Fruit fly (Drosophila melanogaster) whole organism, embryonic: ENCODE measurements around the gene spirit.

Experiments
- CG10274 ChIP-seq: fragments of 200-800 bp; sonication (Bioruptor generic); optimal IDR thresholded peaks from 3 replicates; lab custom pipeline; 2017; ENCODE audit warnings: missing biosample characterization, mild to moderate bottlenecking, missing genetic modification characterization
- CG10366 ChIP-seq: fragments of 200-800 bp; sonication (Bioruptor generic); IDR thresholded peaks from 2 replicates; pipeline ENCODE4 v1.3.6; 2022; ENCODE audit warnings: missing biosample characterization, missing genetic modification characterization
- CG11695 ChIP-seq: fragments of 200-800 bp; sonication (Bioruptor generic); IDR thresholded peaks from 3 replicates; pipeline ENCODE4 v1.3.6; 2022; ENCODE audit warnings: missing biosample characterization, missing genetic modification characterization
- CG13287 ChIP-seq: fragments of 200-800 bp; sonication (Bioruptor generic); IDR thresholded peaks from 2 replicates; pipeline ENCODE4 v1.3.6; 2022; ENCODE audit warnings: missing biosample characterization, missing genetic modification characterization; ENCODE audit not compliant: partially characterized antibody
- CG14014 ChIP-seq: fragments of 200-800 bp; sonication (Bioruptor generic); IDR thresholded peaks from 2 replicates; pipeline ENCODE4 v1.3.6; 2022; ENCODE audit warnings: missing biosample characterization, missing genetic modification characterization
- CG15269 ChIP-seq: fragments of 200-800 bp; sonication (Bioruptor generic); optimal IDR thresholded peaks from 2 replicates; lab custom pipeline; 2018; ENCODE audit warnings: missing biosample characterization, mild to moderate bottlenecking, missing genetic modification characterization, moderate library complexity
- CG1603 ChIP-seq: fragments of 200-800 bp; sonication (Bioruptor generic); optimal IDR thresholded peaks from 2 replicates; lab custom pipeline; 2019; ENCODE audit warnings: missing biosample characterization, mild to moderate bottlenecking, missing genetic modification characterization, moderate library complexity
- CG16779 ChIP-seq: fragments of 200-800 bp; sonication (Bioruptor generic); IDR thresholded peaks from 2 replicates; pipeline ENCODE4 v1.3.6; 2022; ENCODE audit warnings: missing biosample characterization, missing genetic modification characterization
- CG18011 ChIP-seq: fragments of 200-800 bp; sonication (Bioruptor generic); optimal IDR thresholded peaks from 2 replicates; lab custom pipeline; 2017; ENCODE audit warnings: missing biosample characterization, missing genetic modification characterization, mild to moderate bottlenecking, moderate library complexity, missing genotype
- CG18262 ChIP-seq: fragments of 200-800 bp; optimal IDR thresholded peaks from 3 replicates; lab custom pipeline; 2019; ENCODE audit warnings: missing biosample characterization, mild to moderate bottlenecking, missing genetic modification characterization, moderate library complexity
- CG18476 ChIP-seq: fragments of 200-800 bp; sonication (Bioruptor generic); optimal IDR thresholded peaks from 2 replicates; lab custom pipeline; 2016; ENCODE audit warnings: missing biosample characterization, mild to moderate bottlenecking, missing genetic modification characterization
- CG33213 ChIP-seq: fragments of 200-800 bp; sonication (Bioruptor generic); optimal IDR thresholded peaks from 3 replicates; lab custom pipeline; 2016; ENCODE audit warnings: missing biosample characterization, missing genetic modification characterization
- CG5180 ChIP-seq: fragments of 200-800 bp; sonication (Bioruptor generic); optimal IDR thresholded peaks from 3 replicates; lab custom pipeline; 2017; ENCODE audit warnings: missing biosample characterization, missing genetic modification characterization, mild to moderate bottlenecking, moderate library complexity, missing genetic modification reagents
- CG6175 ChIP-seq: fragments of 200-800 bp; sonication (Bioruptor generic); IDR thresholded peaks from 3 replicates; pipeline ENCODE4 v1.3.6; 2022; ENCODE audit warnings: missing biosample characterization, missing genetic modification characterization
- CG6689 ChIP-seq: fragments of 200-800 bp; sonication (Bioruptor generic); IDR thresholded peaks from 2 replicates; pipeline ENCODE4 v1.3.6; 2022; ENCODE audit warnings: missing biosample characterization, missing genetic modification characterization
- CG7372 ChIP-seq: fragments of 200-800 bp; sonication (Bioruptor generic); IDR thresholded peaks from 2 replicates; pipeline ENCODE4 v1.3.6; 2022; ENCODE audit warnings: missing biosample characterization, missing genetic modification characterization
- CG7745 ChIP-seq: fragments of 200-800 bp; sonication (Bioruptor generic); optimal IDR thresholded peaks from 2 replicates; lab custom pipeline; 2018; ENCODE audit warnings: missing biosample characterization, mild to moderate bottlenecking, missing genetic modification characterization, moderate library complexity
- CG8290 ChIP-seq, 3 experiments: fragments of 200-800 bp; sonication (Bioruptor generic); optimal IDR thresholded peaks; 2 replicates each; lab custom pipeline; 2016 to 2019; ENCODE audit warnings: missing biosample characterization in 3 of 3, missing genetic modification characterization in 3 of 3, mild to moderate bottlenecking in 2 of 3, moderate library complexity in 1 of 3
- CTCF ChIP-seq: fragments of 200-800 bp; sonication (Bioruptor generic); optimal IDR thresholded peaks from 2 replicates; lab custom pipeline; 2017; ENCODE audit warnings: missing biosample characterization, mild to moderate bottlenecking, missing genetic modification characterization, moderate library complexity
- Dek ChIP-seq: fragments of 200-800 bp; sonication (Bioruptor generic); optimal IDR thresholded peaks from 3 replicates; lab custom pipeline; 2019; ENCODE audit warnings: missing biosample characterization, mild to moderate bottlenecking, missing genetic modification characterization, moderate library complexity
- Hand ChIP-seq: fragments of 200-800 bp; sonication (Bioruptor generic); optimal IDR thresholded peaks from 2 replicates; lab custom pipeline; 2017; ENCODE audit warnings: mild to moderate bottlenecking, missing biosample characterization, missing genetic modification reagents, missing genetic modification characterization
- PHDP ChIP-seq: fragments of 200-800 bp; sonication (Bioruptor generic); optimal IDR thresholded peaks from 3 replicates; lab custom pipeline; 2018; ENCODE audit warnings: missing biosample characterization, mild to moderate bottlenecking, missing genetic modification characterization, moderate library complexity
- Sry-β ChIP-seq: fragments of 200-800 bp; sonication (Bioruptor generic); optimal IDR thresholded peaks from 2 replicates; lab custom pipeline; 2018; ENCODE audit warnings: missing biosample characterization, mild to moderate bottlenecking, missing genetic modification characterization, moderate library complexity
- Tbp ChIP-seq: fragments of >200 bp; optimal IDR thresholded peaks from 2 replicates; lab custom pipeline; 2018; ENCODE audit warnings: missing biosample characterization, missing genetic modification characterization
- Xbp1 ChIP-seq: fragments of 200-800 bp; sonication (Bioruptor generic); optimal IDR thresholded peaks from 3 replicates; lab custom pipeline; 2016; ENCODE audit warnings: missing biosample characterization, mild to moderate bottlenecking, missing genetic modification characterization
- ara ChIP-seq: fragments of 200-800 bp; sonication (Bioruptor generic); IDR thresholded peaks from 2 replicates; pipeline ENCODE4 v1.3.6; 2022; ENCODE audit warnings: missing biosample characterization, missing genetic modification characterization
- ato ChIP-seq: fragments of 200-800 bp; sonication (Bioruptor generic); IDR thresholded peaks from 2 replicates; pipeline ENCODE4 v1.3.6; 2022; ENCODE audit warnings: missing biosample characterization, missing genetic modification characterization; ENCODE audit not compliant: partially characterized antibody
- bcd ChIP-seq: fragments of 200-800 bp; sonication (Bioruptor generic); optimal IDR thresholded peaks from 2 replicates; lab custom pipeline; 2017; ENCODE audit warnings: missing biosample characterization, mild to moderate bottlenecking, missing genetic modification characterization
- br ChIP-seq: fragments of >200 bp; optimal IDR thresholded peaks from 2 replicates; lab custom pipeline; 2017
- cas ChIP-seq: fragments of 200-800 bp; sonication (Bioruptor generic); IDR thresholded peaks from 2 replicates; pipeline ENCODE4 v1.3.6; 2022; ENCODE audit warnings: missing biosample characterization, missing genetic modification characterization
- crp ChIP-seq, 2 experiments: fragments of 200-800 bp; sonication (Bioruptor generic); optimal IDR thresholded peaks; 2 replicates in 1 of 2; 3 replicates in 1 of 2; lab custom pipeline; 2017; ENCODE audit warnings: missing biosample characterization in 2 of 2, missing genetic modification characterization in 2 of 2, mild to moderate bottlenecking in 1 of 2, moderate library complexity in 1 of 2
- cwo ChIP-seq: fragments of 200-800 bp; sonication (Bioruptor generic); optimal IDR thresholded peaks from 3 replicates; lab custom pipeline; 2017; ENCODE audit warnings: missing biosample characterization, missing genetic modification characterization, mild to moderate bottlenecking, moderate library complexity, missing genetic modification reagents
- dpn ChIP-seq, 2 experiments: fragments of 200-800 bp; sonication (Bioruptor generic); optimal IDR thresholded peaks; 3 replicates each; lab custom pipeline; 2016; ENCODE audit warnings: missing biosample characterization in 2 of 2, missing genetic modification characterization in 2 of 2
- dysf ChIP-seq: fragments of 200-800 bp; sonication (Bioruptor generic); IDR thresholded peaks from 3 replicates; pipeline ENCODE4 v1.3.6; 2022; ENCODE audit warnings: missing biosample characterization, missing genetic modification characterization
- esg ChIP-seq: fragments of 200-800 bp; sonication (Bioruptor generic); conservative IDR thresholded peaks from 2 replicates; pipeline ENCODE4 v1.3.6; 2022; ENCODE audit warnings: missing biosample characterization, missing genetic modification characterization
- gt ChIP-seq: fragments of 200-800 bp; sonication (Bioruptor generic); IDR thresholded peaks from 2 replicates; pipeline ENCODE4 v1.3.6; 2022; ENCODE audit warnings: missing biosample characterization, missing genetic modification characterization
- kah ChIP-seq: fragments of 200-800 bp; sonication (Bioruptor generic); optimal IDR thresholded peaks from 2 replicates; lab custom pipeline; 2018; ENCODE audit warnings: missing biosample characterization, mild to moderate bottlenecking, missing genetic modification characterization
- lab ChIP-seq: fragments of 200-800 bp; sonication (Bioruptor generic); optimal IDR thresholded peaks from 3 replicates; lab custom pipeline; 2017; ENCODE audit warnings: missing biosample characterization, missing genetic modification characterization, mild to moderate bottlenecking, moderate library complexity, missing genetic modification reagents
- lbe ChIP-seq: fragments of 200-800 bp; sonication (Bioruptor generic); optimal IDR thresholded peaks from 2 replicates; lab custom pipeline; 2016; ENCODE audit warnings: missing biosample characterization, mild to moderate bottlenecking, missing genetic modification characterization
- lilli ChIP-seq: fragments of 200-800 bp; sonication (Bioruptor generic); optimal IDR thresholded peaks from 3 replicates; lab custom pipeline; 2016; ENCODE audit warnings: missing biosample characterization, missing genetic modification characterization
- peb ChIP-seq: fragments of 200-800 bp; sonication (Bioruptor generic); IDR thresholded peaks from 2 replicates; pipeline ENCODE4 v1.3.6; 2022; ENCODE audit warnings: missing biosample characterization, missing genetic modification characterization
- pfk ChIP-seq: fragments of 200-800 bp; sonication (Bioruptor generic); optimal IDR thresholded peaks from 2 replicates; lab custom pipeline; 2018; ENCODE audit warnings: missing biosample characterization, mild to moderate bottlenecking, missing genetic modification characterization, moderate library complexity
- repo ChIP-seq: fragments of 200-800 bp; sonication (Bioruptor generic); optimal IDR thresholded peaks from 2 replicates; lab custom pipeline; 2016; ENCODE audit warnings: missing biosample characterization, missing genetic modification characterization
- scrt ChIP-seq: fragments of 200-800 bp; sonication (Bioruptor generic); optimal IDR thresholded peaks from 2 replicates; lab custom pipeline; 2018; ENCODE audit warnings: missing biosample characterization, mild to moderate bottlenecking, missing genetic modification characterization, moderate library complexity
- slou ChIP-seq: fragments of 200-800 bp; sonication (Bioruptor generic); optimal IDR thresholded peaks from 3 replicates; lab custom pipeline; 2016; ENCODE audit warnings: missing biosample characterization, missing genetic modification characterization
- toy ChIP-seq: fragments of 200-800 bp; sonication (Bioruptor generic); IDR thresholded peaks from 2 replicates; pipeline ENCODE4 v1.3.6; 2022; ENCODE audit warnings: missing biosample characterization, missing genetic modification characterization
- tup ChIP-seq: fragments of 200-800 bp; sonication (Bioruptor generic); optimal IDR thresholded peaks from 2 replicates; lab custom pipeline; 2016; ENCODE audit warnings: missing biosample characterization, mild to moderate bottlenecking, missing genetic modification characterization, moderate library complexity
- twi ChIP-seq: fragments of 200-800 bp; optimal IDR thresholded peaks from 2 replicates; lab custom pipeline; 2019; ENCODE audit warnings: missing biosample characterization, mild to moderate bottlenecking, missing genetic modification characterization, moderate library complexity
- zf30C ChIP-seq: fragments of 200-800 bp; sonication (Bioruptor generic); optimal IDR thresholded peaks from 3 replicates; lab custom pipeline; 2018; ENCODE audit warnings: missing biosample characterization, mild to moderate bottlenecking, missing genetic modification characterization

The spirit gene

DNA sequence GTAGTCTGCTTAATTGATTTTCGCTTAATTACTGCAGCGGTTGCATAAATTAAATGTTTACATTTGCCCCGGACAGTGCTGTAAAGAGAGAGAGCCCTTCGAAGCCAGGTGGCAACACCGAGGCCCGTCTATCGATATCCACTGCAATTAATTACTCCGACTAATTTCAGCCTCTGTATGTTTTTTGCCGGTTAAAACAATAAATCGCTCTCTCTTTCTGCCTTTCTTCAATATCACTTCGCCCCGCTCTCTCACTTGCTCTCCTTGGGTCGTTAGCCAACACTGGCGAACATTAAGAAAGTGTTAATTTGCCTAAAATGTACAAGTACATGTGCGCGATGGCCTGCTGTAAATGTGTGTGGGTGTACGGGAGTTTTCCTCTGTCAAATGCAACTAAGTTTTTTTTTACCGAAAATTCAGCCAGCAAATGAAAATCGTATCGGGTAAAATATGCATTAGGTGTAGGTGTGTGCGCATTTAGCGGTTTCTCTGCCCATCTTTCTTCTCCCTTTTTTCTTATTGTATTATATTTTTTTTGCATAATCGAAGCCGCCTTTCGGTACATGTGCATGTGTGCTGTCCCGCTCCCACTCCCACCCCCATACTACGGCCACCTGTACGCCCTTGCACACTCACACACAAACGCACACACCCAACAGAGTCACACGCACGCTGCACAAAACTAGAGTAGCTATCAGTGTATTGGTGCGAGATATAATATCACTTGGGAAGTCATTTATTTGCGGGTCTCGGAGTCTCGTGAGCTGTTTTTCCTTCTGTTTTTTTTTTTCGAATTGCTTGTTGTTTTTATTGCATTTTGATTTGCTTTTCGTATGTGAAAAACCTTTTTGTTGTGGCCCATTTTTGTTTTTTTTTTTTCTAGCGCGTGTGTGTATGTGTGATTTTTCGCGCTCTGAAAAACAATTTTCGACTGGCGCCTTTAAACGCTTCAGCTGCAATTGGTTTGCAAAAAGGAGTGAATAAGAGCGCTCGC is 11.7 kb downstream of the spirit start (continued):
- TF ChIP-seq CG33213 (peak; percentile 38), gt (GFP tag; lab: Robert Waterston, UW) (no peak), esg (no peak), CG5180 (GFP tag; lab: Kevin White, UChicago) (no peak), PHDP (tag; lab: Kevin White, UChicago) (no peak), twi (tag; lab: Kevin White, UChicago) (no peak), CG10366 (no peak), dpn (GFP tag; optimal IDR thresholded peaks at IDR 0.05; lab: Kevin White, UChicago) (peak; percentile 43 to 52), lbe (GFP tag; lab: Kevin White, UChicago) (peak; percentile 61), CG14014 (GFP tag; lab: Robert Waterston, UW) (no peak), Dek (no peak), CG7745 (tag; lab: Kevin White, UChicago) (peak; percentile 97), toy (GFP tag; lab: Robert Waterston, UW) (no peak), bcd (GFP tag; lab: Kevin White, UChicago) (no peak), cas (GFP tag; lab: Robert Waterston, UW) (no peak), CG10274 (GFP tag; lab: Kevin White, UChicago) (no peak), CG8290 (GFP tag; optimal IDR thresholded peaks at IDR 0.05; lab: Kevin White, UChicago) (no peak), CG8290 (tag; optimal IDR thresholded peaks at IDR 0.05; lab: Kevin White, UChicago) (peak in 1 of 2 experiments; percentile 76), crp (GFP tag; optimal IDR thresholded peaks at IDR 0.05; lab: Kevin White, UChicago) (no peak), CG18476 (GFP tag; lab: Kevin White, UChicago) (peak; percentile 8), CG15269 (tag; lab: Kevin White, UChicago) (no peak), CG6689 (GFP tag; lab: Robert Waterston, UW) (peak; percentile 38; the same call in 1 of the 2 replicates), slou (no peak), br (lab: Kevin White, UChicago) (no peak), Sry-β (GFP tag; lab: Kevin White, UChicago) (no peak), lab (GFP tag; lab: Kevin White, UChicago) (peak; percentile 65), Hand (GFP tag; lab: Kevin White, UChicago) (no peak), cwo (peak; percentile 62), CG13287 (GFP tag; lab: Robert Waterston, UW) (peak; percentile 45), lilli (GFP tag; lab: Kevin White, UChicago) (peak; percentile 29), CG1603 (tag; lab: Kevin White, UChicago) (peak; percentile 69), scrt (GFP tag; lab: Kevin White, UChicago) (peak; percentile 47), CG18262 (tag; lab: Kevin White, UChicago) (no peak), pfk (GFP tag; lab: Kevin White, UChicago) (no peak), Tbp (GFP tag; lab: Kevin White, UChicago) (no peak), CG7372 (GFP tag; lab: Robert Waterston, UW) (no peak), ato (GFP tag; lab: Robert Waterston, UW) (no peak), peb (GFP tag; lab: Robert Waterston, UW) (no peak), repo (GFP tag; lab: Kevin White, UChicago) (no peak), CTCF (GFP tag; lab: Kevin White, UChicago) (peak; percentile 4), CG18011 (no peak), Xbp1 (GFP tag; lab: Kevin White, UChicago) (peak; percentile 21), kah (peak; percentile 99), dysf (GFP tag; lab: Robert Waterston, UW) (no peak), CG16779 (GFP tag; lab: Robert Waterston, UW) (no peak), ara (GFP tag; lab: Robert Waterston, UW) (no peak), CG6175 (GFP tag; lab: Robert Waterston, UW) (no peak), zf30C (GFP tag; lab: Kevin White, UChicago) (no peak), tup (no peak), CG11695 (GFP tag; lab: Robert Waterston, UW) (no peak)
